Fruit fly (Drosophila melanogaster) whole organism, embryonic: ENCODE results near the gene CG31468.

Experiments
- ATbp ChIP-seq: fragments of 200-800 bp; sonication (Bioruptor generic); optimal IDR thresholded peaks from 2 replicates; lab custom pipeline; 2017; ENCODE audit warnings: missing biosample characterization, mild to moderate bottlenecking, missing genetic modification characterization, missing genetic modification reagents
- B-H1 ChIP-seq: fragments of 200-800 bp; sonication (Bioruptor generic); IDR thresholded peaks from 3 replicates; pipeline ENCODE4 v1.3.6; 2022; ENCODE audit warnings: missing biosample characterization, missing genetic modification characterization
- CG11504 ChIP-seq: fragments of 200-800 bp; sonication (Bioruptor generic); optimal IDR thresholded peaks from 3 replicates; lab custom pipeline; 2019; ENCODE audit warnings: missing biosample characterization, mild to moderate bottlenecking, missing genetic modification characterization, moderate library complexity
- CG11695 ChIP-seq: fragments of 200-800 bp; sonication (Bioruptor generic); IDR thresholded peaks from 3 replicates; pipeline ENCODE4 v1.3.6; 2022; ENCODE audit warnings: missing biosample characterization, missing genetic modification characterization
- CG11696 ChIP-seq: fragments of 200-800 bp; sonication (Bioruptor generic); IDR thresholded peaks from 2 replicates; pipeline ENCODE4 v1.3.6; 2022; ENCODE audit warnings: missing biosample characterization, missing genetic modification characterization
- CG12236 ChIP-seq: fragments of 200-800 bp; sonication (Bioruptor generic); optimal IDR thresholded peaks from 2 replicates; lab custom pipeline; 2016; ENCODE audit warnings: missing biosample characterization, missing genetic modification characterization
- CG15269 ChIP-seq: fragments of 200-800 bp; sonication (Bioruptor generic); optimal IDR thresholded peaks from 2 replicates; lab custom pipeline; 2018; ENCODE audit warnings: missing biosample characterization, mild to moderate bottlenecking, missing genetic modification characterization, moderate library complexity
- CG17359 ChIP-seq: fragments of 200-800 bp; sonication (Bioruptor generic); optimal IDR thresholded peaks from 3 replicates; lab custom pipeline; 2018; ENCODE audit warnings: missing biosample characterization, mild to moderate bottlenecking, missing genetic modification characterization, moderate library complexity
- CG30403 ChIP-seq: fragments of 200-800 bp; sonication (Bioruptor generic); optimal IDR thresholded peaks from 3 replicates; lab custom pipeline; 2016; ENCODE audit warnings: missing biosample characterization, missing genetic modification characterization
- CG31388 ChIP-seq: fragments of 200-800 bp; sonication (Bioruptor generic); optimal IDR thresholded peaks from 2 replicates; lab custom pipeline; 2016; ENCODE audit warnings: missing biosample characterization, missing genetic modification characterization
- CG31441 ChIP-seq: fragments of 200-800 bp; sonication (Bioruptor generic); IDR thresholded peaks from 2 replicates; pipeline ENCODE4 v1.3.6; 2022; ENCODE audit warnings: missing biosample characterization, missing genetic modification characterization
- CG3838 ChIP-seq: fragments of 200-800 bp; sonication (Bioruptor generic); optimal IDR thresholded peaks from 3 replicates; lab custom pipeline; 2016; ENCODE audit warnings: missing biosample characterization, missing genetic modification characterization
- CG5953 ChIP-seq: fragments of 200-800 bp; sonication (Bioruptor generic); IDR thresholded peaks from 2 replicates; pipeline ENCODE4 v1.3.6; 2022; ENCODE audit warnings: missing biosample characterization, missing genetic modification characterization
- CG6254 ChIP-seq: fragments of 200-800 bp; sonication (Bioruptor generic); optimal IDR thresholded peaks from 3 replicates; lab custom pipeline; 2017; ENCODE audit warnings: mild to moderate bottlenecking, missing biosample characterization, missing genetic modification reagents, missing genetic modification characterization
- CG7556 ChIP-seq: fragments of 200-800 bp; sonication (Bioruptor generic); optimal IDR thresholded peaks from 2 replicates; lab custom pipeline; 2017; ENCODE audit warnings: missing biosample characterization, mild to moderate bottlenecking, missing genetic modification characterization
- CG7987 ChIP-seq: fragments of 200-800 bp; sonication (Bioruptor generic); optimal IDR thresholded peaks from 2 replicates; lab custom pipeline; 2018; ENCODE audit warnings: missing biosample characterization, mild to moderate bottlenecking, missing genetic modification characterization, moderate library complexity
- CG9437 ChIP-seq: fragments of 200-800 bp; sonication (Bioruptor generic); optimal IDR thresholded peaks from 2 replicates; lab custom pipeline; 2018; ENCODE audit warnings: missing biosample characterization, mild to moderate bottlenecking, missing genetic modification characterization
- Dbx ChIP-seq: fragments of 200-800 bp; sonication (Bioruptor generic); IDR thresholded peaks from 3 replicates; pipeline ENCODE4 v1.3.6; 2022; ENCODE audit warnings: missing biosample characterization, missing genetic modification characterization
- Hr51 ChIP-seq, 2 experiments: fragments of 200-800 bp; sonication (Bioruptor generic); optimal IDR thresholded peaks; 2 replicates in 1 of 2; 3 replicates in 1 of 2; lab custom pipeline; 2016 to 2018; ENCODE audit warnings: missing biosample characterization in 2 of 2, missing genetic modification characterization in 2 of 2, mild to moderate bottlenecking in 1 of 2, moderate library complexity in 1 of 2
- Hsf ChIP-seq: fragments of 200-800 bp; sonication (Bioruptor generic); optimal IDR thresholded peaks from 3 replicates; lab custom pipeline; 2016; ENCODE audit warnings: missing biosample characterization, missing genetic modification characterization
- Jarid2 ChIP-seq: fragments of 200-800 bp; sonication (Bioruptor generic); optimal IDR thresholded peaks from 3 replicates; lab custom pipeline; 2017; ENCODE audit warnings: mild to moderate bottlenecking, missing biosample characterization, missing genetic modification reagents, missing genetic modification characterization
- Med ChIP-seq: fragments of 200-800 bp; sonication (Bioruptor generic); peaks from one replicate; lab custom pipeline; 2016; ENCODE audit warnings: missing biosample characterization, missing genetic modification characterization, mild to moderate bottlenecking, inconsistent platforms, moderate library complexity
- Myb ChIP-seq: fragments of 200-800 bp; sonication (Bioruptor generic); optimal IDR thresholded peaks from 2 replicates; lab custom pipeline; 2016; ENCODE audit warnings: missing biosample characterization, missing genetic modification characterization
- Oaz ChIP-seq: fragments of 200-800 bp; sonication (Bioruptor generic); IDR thresholded peaks from 2 replicates; pipeline ENCODE4 v1.3.6; 2022; ENCODE audit warnings: missing biosample characterization, missing genetic modification characterization
- Optix ChIP-seq: fragments of 200-800 bp; sonication (Bioruptor generic); IDR thresholded peaks from 3 replicates; pipeline ENCODE4 v1.3.6; 2022; ENCODE audit warnings: missing biosample characterization, missing genetic modification characterization
- Pdp1 ChIP-seq, 2 experiments: fragments of 200-800 bp; sonication (Bioruptor generic); optimal IDR thresholded peaks; 3 replicates each; lab custom pipeline; 2016; ENCODE audit warnings: missing biosample characterization in 2 of 2, missing genetic modification characterization in 2 of 2, mild to moderate bottlenecking in 1 of 2, moderate library complexity in 1 of 2
- Sox100B ChIP-seq: fragments of 200-800 bp; sonication (Bioruptor generic); optimal IDR thresholded peaks from 3 replicates; lab custom pipeline; 2018; ENCODE audit warnings: missing biosample characterization, mild to moderate bottlenecking, missing genetic modification characterization
- Sox102F ChIP-seq: fragments of 200-800 bp; sonication (Bioruptor generic); optimal IDR thresholded peaks from 2 replicates; lab custom pipeline; 2018; ENCODE audit warnings: missing biosample characterization, mild to moderate bottlenecking, missing genetic modification characterization, moderate library complexity
- Ssrp ChIP-seq: fragments of 200-800 bp; sonication (Bioruptor generic); optimal IDR thresholded peaks from 2 replicates; lab custom pipeline; 2018; ENCODE audit warnings: missing biosample characterization, mild to moderate bottlenecking, missing genetic modification characterization, moderate library complexity
- ab ChIP-seq: fragments of 200-800 bp; sonication (Bioruptor generic); optimal IDR thresholded peaks from 2 replicates; lab custom pipeline; 2016; ENCODE audit warnings: missing biosample characterization, missing genetic modification characterization
- bsh ChIP-seq, 2 experiments: fragments of 200-800 bp; sonication (Bioruptor generic); optimal IDR thresholded peaks; 2 replicates each; lab custom pipeline; 2017 to 2018; ENCODE audit warnings: mild to moderate bottlenecking in 2 of 2, missing biosample characterization in 2 of 2, missing genetic modification characterization in 2 of 2, moderate library complexity in 1 of 2
- chinmo ChIP-seq: fragments of 200-800 bp; sonication (Bioruptor generic); IDR thresholded peaks from 4 replicates; pipeline ENCODE4 v1.3.6; 2022; ENCODE audit warnings: missing biosample characterization, missing genetic modification characterization; ENCODE audit not compliant: partially characterized antibody
- ci ChIP-seq: fragments of 200-800 bp; sonication (Bioruptor generic); IDR thresholded peaks from 3 replicates; pipeline ENCODE4 v1.3.6; 2022; ENCODE audit warnings: missing biosample characterization, missing genetic modification characterization
- dmrt99B ChIP-seq: fragments of 200-800 bp; sonication (Bioruptor generic); optimal IDR thresholded peaks from 2 replicates; lab custom pipeline; 2018; ENCODE audit warnings: missing biosample characterization, mild to moderate bottlenecking, missing genetic modification characterization, moderate library complexity
- en ChIP-seq: fragments of 200-800 bp; sonication (Bioruptor generic); optimal IDR thresholded peaks from 2 replicates; lab custom pipeline; 2016; ENCODE audit warnings: missing biosample characterization, missing genetic modification characterization
- eve ChIP-seq, 2 experiments: fragments of >200 bp; optimal IDR thresholded peaks; 2 replicates each; lab custom pipeline; 2017; ENCODE audit warnings: missing biosample characterization in 2 of 2, missing genetic modification characterization in 2 of 2
- gem ChIP-seq: fragments of 200-800 bp; sonication (Bioruptor generic); optimal IDR thresholded peaks from 2 replicates; lab custom pipeline; 2019; ENCODE audit warnings: missing biosample characterization, mild to moderate bottlenecking, missing genetic modification characterization, moderate library complexity
- hbn ChIP-seq: fragments of 200-800 bp; sonication (Bioruptor generic); IDR thresholded peaks from 2 replicates; pipeline ENCODE4 v1.3.6; 2022; ENCODE audit warnings: missing biosample characterization, missing genetic modification characterization; ENCODE audit not compliant: partially characterized antibody
- hkb ChIP-seq, 2 experiments: fragments of 200-800 bp in 1 of 2; fragments of >200 bp in 1 of 2; sonication (Bioruptor generic) in 1 of 2; IDR thresholded peaks in 1 of 2; optimal IDR thresholded peaks in 1 of 2; 2 replicates each; pipeline versions ENCODE4 v1.3.6 to Lab custom; 2017 to 2022; ENCODE audit warnings: missing biosample characterization in 1 of 2, missing genetic modification characterization in 1 of 2
- lab ChIP-seq: fragments of 200-800 bp; sonication (Bioruptor generic); optimal IDR thresholded peaks from 3 replicates; lab custom pipeline; 2017; ENCODE audit warnings: missing biosample characterization, missing genetic modification characterization, mild to moderate bottlenecking, moderate library complexity, missing genetic modification reagents
- nom ChIP-seq: fragments of 200-800 bp; sonication (Bioruptor generic); optimal IDR thresholded peaks from 2 replicates; lab custom pipeline; 2017; ENCODE audit warnings: missing biosample characterization, missing genetic modification characterization, mild to moderate bottlenecking, moderate library complexity, missing genetic modification reagents
- oc ChIP-seq: fragments of 200-800 bp; sonication (Bioruptor generic); optimal IDR thresholded peaks from 2 replicates; lab custom pipeline; 2018; ENCODE audit warnings: missing biosample characterization, mild to moderate bottlenecking, missing genetic modification characterization, moderate library complexity
- pan ChIP-seq, 4 experiments: fragments of >200 bp in 3 of 4; fragments of 200-800 bp in 1 of 4; sonication (Bioruptor generic) in 1 of 4; optimal IDR thresholded peaks in 3 of 4; IDR thresholded peaks in 1 of 4; 2 replicates each; pipeline versions ENCODE4 v1.3.6 to Lab custom; 2017 to 2022; ENCODE audit warnings: missing biosample characterization in 2 of 4, missing genetic modification characterization in 2 of 4, mixed read lengths in 1 of 4
- phol ChIP-seq: fragments of 200-800 bp; sonication (Bioruptor generic); optimal IDR thresholded peaks from 3 replicates; lab custom pipeline; 2018; ENCODE audit warnings: missing biosample characterization, mild to moderate bottlenecking, missing genetic modification characterization, moderate library complexity
- sens ChIP-seq: fragments of 200-800 bp; sonication (Bioruptor generic); peaks from one replicate; lab custom pipeline; 2016; ENCODE audit warnings: missing biosample characterization, missing genetic modification characterization
- unpg ChIP-seq: fragments of 200-800 bp; sonication (Bioruptor generic); optimal IDR thresholded peaks from 3 replicates; lab custom pipeline; 2018; ENCODE audit warnings: missing biosample characterization, mild to moderate bottlenecking, missing genetic modification characterization, moderate library complexity

CG31468 gene

DNA sequence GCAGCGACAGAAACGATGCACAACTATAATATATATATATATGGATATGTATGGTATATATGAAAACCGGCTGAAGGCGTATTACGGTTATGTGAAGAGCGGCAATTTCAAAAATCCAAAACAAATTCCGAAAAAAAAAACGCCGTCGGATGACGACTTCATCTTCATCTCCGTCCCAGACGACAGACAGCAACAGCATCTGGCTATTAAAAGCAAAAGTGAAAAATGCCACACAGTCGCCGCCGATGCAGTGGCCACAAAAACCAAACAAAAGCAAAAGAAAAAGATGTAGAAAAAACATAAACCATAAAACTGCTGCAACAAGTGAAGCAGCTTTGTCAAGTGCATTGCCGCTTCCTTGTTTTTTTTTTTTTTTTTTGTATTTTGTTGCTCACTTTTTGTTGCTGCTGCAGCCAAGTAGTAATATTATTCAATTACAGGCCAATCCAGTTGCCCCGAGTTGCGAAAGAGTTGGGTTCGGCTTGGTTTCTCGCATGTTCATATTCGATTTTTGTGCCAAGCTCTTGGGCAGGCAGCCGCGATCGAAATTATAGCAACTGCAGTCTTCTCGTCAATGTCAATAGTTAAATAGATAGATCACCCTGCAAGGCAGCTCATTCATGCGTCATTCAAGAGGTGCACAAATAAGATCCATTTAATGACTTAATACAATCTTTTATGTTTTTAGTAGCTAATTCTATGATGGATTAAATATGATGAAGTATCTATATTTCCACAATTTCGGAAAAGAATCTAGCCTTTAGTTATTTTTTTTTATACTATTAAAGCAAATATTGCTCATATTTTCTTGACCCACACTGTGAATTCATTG is 34.6 kb upstream of the CG31468 start:
- TF ChIP-seq B-H1 (GFP tag; lab: Robert Waterston, UW) (no peak; the same call in 2 of the 3 replicates), CG3838 (GFP tag; lab: Kevin White, UChicago) (no peak), CG7987 (GFP tag; lab: Kevin White, UChicago) (no peak), Sox102F (GFP tag; lab: Kevin White, UChicago) (peak; percentile 48), pan (optimal IDR thresholded peaks at IDR 0.05; lab: Kevin White, UChicago) (no peak), pan (GFP tag; optimal IDR thresholded peaks at IDR 0.05 in 1 of 2, IDR thresholded peaks at IDR 0.05 in 1 of 2) (peak in 1 of 2 experiments; percentile 21), CG11696 (GFP tag; lab: Robert Waterston, UW) (peak; percentile 58), Hr51 (GFP tag; optimal IDR thresholded peaks at IDR 0.05; lab: Kevin White, UChicago) (peak in 1 of 2 experiments; percentile 48), CG11504 (tag; lab: Kevin White, UChicago) (peak; percentile 28), CG31441 (GFP tag; lab: Robert Waterston, UW) (0 out of 2 replicates have a peak, but pooled peaks have one; percentile 24), Oaz (GFP tag; lab: Robert Waterston, UW) (no peak), CG7556 (peak; percentile 1), oc (peak; percentile 18), gem (tag; lab: Kevin White, UChicago) (peak; percentile 52), eve (GFP tag; optimal IDR thresholded peaks at IDR 0.05; lab: Kevin White, UChicago) (peak in 1 of 2 experiments; percentile 81), CG6254 (peak; percentile 23), bsh (GFP tag; optimal IDR thresholded peaks at IDR 0.05; lab: Kevin White, UChicago) (peak in 1 of 2 experiments; percentile 7), sens (GFP tag; lab: Kevin White, UChicago) (peak; percentile 75), CG5953 (GFP tag; lab: Robert Waterston, UW) (0 out of 2 replicates have a peak, but pooled peaks have one; percentile 35), unpg (GFP tag; lab: Kevin White, UChicago) (peak; percentile 23), ab (GFP tag; lab: Kevin White, UChicago) (no peak), Med (GFP tag; lab: Kevin White, UChicago) (no peak), phol (tag; lab: Kevin White, UChicago) (peak; percentile 41), CG9437 (GFP tag; lab: Kevin White, UChicago) (peak; percentile 7), Sox100B (GFP tag; lab: Kevin White, UChicago) (peak; percentile 41), ATbp (GFP tag; lab: Kevin White, UChicago) (peak; percentile 40), CG12236 (GFP tag; lab: Kevin White, UChicago) (no peak), nom (GFP tag; lab: Kevin White, UChicago) (peak; percentile 42), CG17359 (tag; lab: Kevin White, UChicago) (peak; percentile 7), Dbx (no peak), lab (GFP tag; lab: Kevin White, UChicago) (no peak), Ssrp (tag; lab: Kevin White, UChicago) (peak; percentile 30), dmrt99B (tag; lab: Kevin White, UChicago) (peak; percentile 73), hkb (optimal IDR thresholded peaks at IDR 0.05; lab: Kevin White, UChicago) (no peak), hkb (GFP tag; IDR thresholded peaks at IDR 0.05; lab: Robert Waterston, UW) (no peak), ci (GFP tag; lab: Robert Waterston, UW) (peak; percentile 40; the same call in 1 of the 3 replicates), CG15269 (tag; lab: Kevin White, UChicago) (peak; percentile 31), CG11695 (GFP tag; lab: Robert Waterston, UW) (peak; percentile 13; the same call in 1 of the 3 replicates), en (GFP tag; lab: Kevin White, UChicago) (peak; percentile 2), chinmo (GFP tag; lab: Robert Waterston, UW) (0 out of 4 replicates have a peak, but pooled peaks have one; percentile 54), Pdp1 (GFP tag; optimal IDR thresholded peaks at IDR 0.05; lab: Kevin White, UChicago) (peak in 1 of 2 experiments; percentile 11), CG30403 (GFP tag; lab: Kevin White, UChicago) (peak; percentile 15), CG31388 (GFP tag; lab: Kevin White, UChicago) (peak; percentile 3), Hsf (GFP tag; lab: Kevin White, UChicago) (peak; percentile 24), Optix (GFP tag; lab: Robert Waterston, UW) (0 out of 3 replicates have a peak, but pooled peaks have one; percentile 11), Myb (GFP tag; lab: Kevin White, UChicago) (no peak), Jarid2 (GFP tag; lab: Kevin White, UChicago) (no peak), hbn (GFP tag; lab: Robert Waterston, UW) (no peak)
